Worm (Caenorhabditis elegans) whole organism, young adult: Measurements from ENCODE around the gene nlp-67.

Experiments
- D2030.7 ChIP-seq: fragments of 200-800 bp; sonication (Bioruptor generic); IDR thresholded peaks from 2 replicates; pipeline ENCODE4 v1.3.6; 2022; ENCODE audit warnings: missing genetic modification reagents, missing genetic modification characterization, missing compliant biosample characterization
- dpl-1 ChIP-seq: fragments of 150-350 bp; optimal IDR thresholded peaks from 2 replicates; lab custom pipeline; 2014; ENCODE audit warnings: missing biosample characterization, missing genetic modification reagents, missing genetic modification characterization
- nhr-90 ChIP-seq: sonication (generic microtip); optimal IDR thresholded peaks from 2 replicates; lab custom pipeline; 2016; ENCODE audit warnings: missing genotype, mild to moderate bottlenecking, missing genetic modification characterization, missing compliant biosample characterization

DNA sequence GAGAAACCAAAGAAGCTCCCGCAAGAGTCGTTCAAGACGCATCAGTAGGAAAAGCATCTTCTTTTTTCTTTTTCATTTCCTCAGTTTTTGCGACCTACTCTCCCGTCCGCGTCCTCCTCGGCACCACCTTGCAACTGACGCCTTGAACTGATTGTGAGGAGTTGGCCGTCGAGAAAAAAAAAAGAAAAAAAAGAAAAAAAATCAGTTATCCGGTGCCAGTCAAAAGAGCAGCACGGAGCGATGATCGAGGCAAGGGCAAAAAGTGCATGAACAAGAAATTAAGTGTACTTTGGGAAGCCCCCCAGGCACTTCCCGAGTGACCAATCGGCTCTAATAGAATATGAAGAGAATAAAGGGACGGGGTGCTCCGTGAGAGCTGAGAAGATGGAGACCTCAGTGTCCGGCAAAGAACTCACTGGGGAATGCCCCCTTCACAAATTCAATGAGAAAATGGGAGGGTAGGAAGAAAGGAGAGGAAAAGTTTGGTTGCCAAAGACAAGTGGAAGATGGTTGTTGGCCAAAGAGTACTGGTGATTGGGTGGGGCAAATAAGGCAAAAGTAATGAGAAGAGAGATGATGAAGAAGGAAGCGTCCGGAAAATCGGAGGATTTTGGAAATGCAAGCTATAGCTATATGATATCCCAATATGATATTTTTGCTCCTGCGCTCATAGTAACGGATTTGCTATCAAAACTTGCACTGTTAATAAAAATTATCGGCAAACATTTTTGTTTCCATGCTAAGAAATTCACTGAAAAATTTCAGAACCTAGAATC lies 28.8 kb upstream of the nlp-67 start:
- TF ChIP-seq dpl-1 (GFP tag; lab: Kevin White, UChicago) (no peak), D2030.7 (no peak), nhr-90 (tag; lab: Kevin White, UChicago) (no peak)
